Fruit fly (Drosophila melanogaster) Kc167 (cell line): ENCODE measurements around the gene Vps2.

Source experiments
- Myc ChIP-seq: fragments of >200 bp; optimal IDR thresholded peaks from 2 replicates; lab custom pipeline; 2017; ENCODE audit warnings: missing external identifiers
- Sin3A ChIP-seq: fragments of >200 bp; optimal IDR thresholded peaks from 2 replicates; lab custom pipeline; 2018; ENCODE audit warnings: missing external identifiers
- h ChIP-seq: fragments of >200 bp; optimal IDR thresholded peaks from 3 replicates; lab custom pipeline; 2018; ENCODE audit warnings: missing external identifiers
- insv ChIP-seq: fragments of >200 bp; optimal IDR thresholded peaks from 3 replicates; lab custom pipeline; 2018; ENCODE audit warnings: missing external identifiers
- psq ChIP-seq: fragments of >200 bp; optimal IDR thresholded peaks from 2 replicates; lab custom pipeline; 2017; ENCODE audit warnings: missing external identifiers
- ttk ChIP-seq: sonication (Bioruptor generic); optimal IDR thresholded peaks from 2 replicates; lab custom pipeline; 2017; ENCODE audit warnings: missing external identifiers

Vps2 gene

dm6 chr3R:26023252-26023651 is 29.4 kb upstream of the Vps2 start:
- TF ChIP-seq Myc = no peak
- TF ChIP-seq psq = no peak
- no peak for TF ChIP-seq Sin3A (lab: Kevin White, UChicago)
- TF ChIP-seq h (lab: Kevin White, UChicago) = no peak

- no peak for TF ChIP-seq Myc
- no peak for TF ChIP-seq h (lab: Kevin White, UChicago)
- no peak for TF ChIP-seq ttk (lab: Kevin White, UChicago)
- TF ChIP-seq psq = no peak
- TF ChIP-seq insv = no peak
- TF ChIP-seq Sin3A (lab: Kevin White, UChicago) = no peak
Measured at dm6 chr3R:26024596-26025213, 27.9 kb upstream of the Vps2 start.

- TF ChIP-seq h (lab: Kevin White, UChicago) (no peak), ttk (lab: Kevin White, UChicago) (no peak), Sin3A (lab: Kevin White, UChicago) (no peak), psq (no peak), Myc (no peak), insv (no peak)
Measured at dm6 chr3R:26026631-26027274, 25.9 kb upstream of the Vps2 start.

dm6 chr3R:26027903-26028302 is 24.7 kb upstream of the Vps2 start:
- TF ChIP-seq insv = no peak

dm6 chr3R:26030562-26030961 is 22.1 kb upstream of the Vps2 start:
- no peak for TF ChIP-seq psq
- TF ChIP-seq insv = no peak
- TF ChIP-seq Myc = no peak
- no peak for TF ChIP-seq ttk (lab: Kevin White, UChicago)
- TF ChIP-seq h (lab: Kevin White, UChicago) = no peak
- TF ChIP-seq Sin3A (lab: Kevin White, UChicago) = no peak

- TF ChIP-seq h (lab: Kevin White, UChicago) (no peak), Myc (no peak), psq (no peak), ttk (lab: Kevin White, UChicago) (no peak), Sin3A (lab: Kevin White, UChicago) (no peak), insv (no peak)
Measured at dm6 chr3R:26031968-26032610, 20.5 kb upstream of the Vps2 start.

dm6 chr3R:26032611-26033001 is 20.0 kb upstream of the Vps2 start:
- TF ChIP-seq h (lab: Kevin White, UChicago) (no peak), Sin3A (lab: Kevin White, UChicago) (no peak), psq (no peak), insv (no peak), Myc (no peak), ttk (lab: Kevin White, UChicago) (no peak)

dm6 chr3R:26034643-26035368 is 17.8 kb upstream of the Vps2 start:
- no peak for TF ChIP-seq Sin3A (lab: Kevin White, UChicago)
- TF ChIP-seq insv = no peak
- no peak for TF ChIP-seq Myc
- TF ChIP-seq psq = no peak
- TF ChIP-seq h (lab: Kevin White, UChicago) = no peak
- TF ChIP-seq ttk (lab: Kevin White, UChicago) = no peak

dm6 chr3R:26035369-26035656 is 17.3 kb upstream of the Vps2 start:
- TF ChIP-seq ttk (lab: Kevin White, UChicago) (no peak), Sin3A (lab: Kevin White, UChicago) (no peak), Myc (no peak), insv (no peak)

- TF ChIP-seq Myc (no peak), psq (no peak), Sin3A (lab: Kevin White, UChicago) (no peak), h (lab: Kevin White, UChicago) (no peak), ttk (lab: Kevin White, UChicago) (no peak), insv (no peak)
Measured at dm6 chr3R:26036153-26037144, 16.2 kb upstream of the Vps2 start.

dm6 chr3R:26037899-26038298 is 14.7 kb upstream of the Vps2 start:
- TF ChIP-seq psq = no peak
- TF ChIP-seq h (lab: Kevin White, UChicago) = no peak
- no peak for TF ChIP-seq Myc
- TF ChIP-seq ttk (lab: Kevin White, UChicago) = no peak
- TF ChIP-seq insv = no peak
- no peak for TF ChIP-seq Sin3A (lab: Kevin White, UChicago)

- TF ChIP-seq ttk (lab: Kevin White, UChicago) (no peak), Sin3A (lab: Kevin White, UChicago) (no peak), psq (no peak), insv (no peak), Myc (no peak), h (lab: Kevin White, UChicago) (no peak)
Measured at dm6 chr3R:26039793-26040335, 12.8 kb upstream of the Vps2 start.
